Fruit fly (Drosophila melanogaster): ENCODE results near the gene Mi-2.
A peak's percentile ranks its signal among the peaks of the same experiment; 100 is the strongest.

Mi-2 gene

DNA sequence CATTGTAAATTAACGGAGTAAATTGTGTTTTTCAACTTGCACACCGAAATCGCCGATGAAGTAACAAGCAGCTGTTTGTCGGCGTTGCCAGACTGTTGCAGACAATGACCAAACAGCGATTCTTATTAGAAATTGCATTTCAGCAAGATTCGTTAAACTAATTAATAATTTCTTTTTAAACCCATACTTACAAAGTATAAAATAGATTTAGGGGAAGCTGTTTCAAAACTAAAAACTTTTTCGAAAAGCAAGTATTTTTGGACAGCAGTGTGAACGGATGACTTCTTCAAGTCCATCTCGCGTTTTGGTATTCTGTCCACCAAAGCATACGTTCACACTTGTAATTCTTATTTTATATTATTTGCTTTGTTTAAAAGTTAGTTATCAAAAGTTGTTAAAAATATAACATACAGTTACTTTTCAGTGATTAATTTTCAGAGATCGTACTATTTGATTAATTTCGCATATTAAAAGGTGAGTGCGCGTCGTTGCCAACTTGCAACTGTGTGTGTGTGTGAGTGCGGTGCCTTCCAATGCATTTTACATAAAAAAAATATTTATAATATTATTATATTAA is 18.5 kb upstream of the Mi-2 start, which contains the start of the genes CG8004 and RhoGDI:
CG8004 (minus strand) TSS at position 74 of the 577 bp plus-strand sequence.
RhoGDI (plus strand) TSS at position 309 of the 577 bp plus-strand sequence.
- no peak for TF ChIP-seq CG8478 (optimal IDR thresholded peaks at IDR 0.05)
- no peak for TF ChIP-seq CTCF (optimal IDR thresholded peaks at IDR 0.05)

DNA sequence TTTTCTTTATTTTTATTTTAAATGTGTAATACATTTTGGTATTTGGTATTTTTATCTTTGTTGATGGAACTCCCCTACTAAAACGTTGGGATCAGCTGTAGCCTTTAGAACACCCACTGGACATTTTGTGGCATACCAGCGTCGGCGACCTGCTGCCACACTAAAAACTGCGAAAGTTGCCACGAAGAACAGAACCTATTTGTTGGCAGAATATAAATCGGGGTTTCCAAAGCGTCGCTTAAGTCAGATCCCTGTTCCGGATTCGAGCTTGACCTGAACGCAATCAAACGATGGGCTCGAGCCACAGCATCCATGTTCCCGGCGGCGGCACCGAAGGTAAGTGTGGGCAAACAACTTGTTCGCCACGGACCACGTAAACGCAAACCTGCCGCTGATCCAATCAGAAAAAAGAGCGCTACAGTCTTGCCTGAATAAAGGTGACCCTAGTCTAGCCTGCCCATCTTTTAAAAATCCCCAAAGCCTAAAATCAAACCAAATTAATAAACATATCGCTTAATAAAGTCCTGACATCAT is 14.8 kb upstream of the Mi-2 start, which contains the start of gene Grasp65:
Grasp65 (plus strand) TSS at position 173 of the 534 bp plus-strand sequence.
- TF ChIP-seq CG8478 (optimal IDR thresholded peaks at IDR 0.05), result no peak
- TF ChIP-seq CTCF (optimal IDR thresholded peaks at IDR 0.05), result no peak

DNA sequence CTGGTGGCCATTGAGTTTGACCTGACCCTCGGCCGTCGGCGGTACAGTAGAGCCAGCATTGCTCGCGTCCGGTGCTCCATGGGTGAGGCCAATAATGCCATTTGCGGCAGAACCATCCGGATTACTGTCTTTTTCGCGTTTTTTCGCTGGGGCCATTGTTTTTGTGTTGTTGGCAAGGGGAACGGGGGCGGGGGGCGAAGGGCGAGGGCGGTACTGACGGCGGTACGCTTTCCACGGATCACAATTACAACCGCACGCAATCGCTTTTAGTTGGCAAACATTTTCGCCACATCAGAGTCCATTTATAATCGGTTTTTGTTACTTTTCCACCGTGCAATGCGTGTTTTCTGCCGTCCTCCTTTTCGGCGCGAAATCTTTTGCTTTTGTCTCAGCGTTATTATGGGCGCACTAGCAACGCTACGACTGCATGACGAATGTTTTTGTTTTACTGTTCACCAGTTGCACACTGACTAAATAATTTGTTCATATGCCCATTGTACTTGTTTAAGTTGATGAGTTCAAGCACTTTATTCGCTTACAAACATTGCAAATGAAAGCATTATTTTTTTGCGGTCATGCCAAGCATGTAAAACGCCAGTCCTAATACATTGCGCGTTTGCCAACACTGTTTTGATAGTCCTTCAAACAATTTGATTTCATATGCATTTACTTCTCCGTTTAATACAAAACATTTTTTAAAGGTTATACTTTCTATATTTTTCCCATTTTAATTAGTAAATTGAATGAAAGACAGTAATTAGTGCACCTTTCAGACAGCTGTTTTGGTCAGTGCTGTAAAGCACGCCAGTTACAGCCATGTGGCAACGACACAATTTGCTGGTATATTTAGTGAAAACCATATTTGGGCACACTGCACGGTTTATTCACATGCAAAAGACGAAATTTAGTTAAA is 13.1 kb upstream of the Mi-2 start, which contains the start of gene Pfdn6:
Pfdn6 (plus strand) TSS at position 839 of the 913 bp plus-strand sequence.
- TF ChIP-seq CG8478 (optimal IDR thresholded peaks at IDR 0.05), result no peak
- no peak for TF ChIP-seq CTCF (optimal IDR thresholded peaks at IDR 0.05)

DNA sequence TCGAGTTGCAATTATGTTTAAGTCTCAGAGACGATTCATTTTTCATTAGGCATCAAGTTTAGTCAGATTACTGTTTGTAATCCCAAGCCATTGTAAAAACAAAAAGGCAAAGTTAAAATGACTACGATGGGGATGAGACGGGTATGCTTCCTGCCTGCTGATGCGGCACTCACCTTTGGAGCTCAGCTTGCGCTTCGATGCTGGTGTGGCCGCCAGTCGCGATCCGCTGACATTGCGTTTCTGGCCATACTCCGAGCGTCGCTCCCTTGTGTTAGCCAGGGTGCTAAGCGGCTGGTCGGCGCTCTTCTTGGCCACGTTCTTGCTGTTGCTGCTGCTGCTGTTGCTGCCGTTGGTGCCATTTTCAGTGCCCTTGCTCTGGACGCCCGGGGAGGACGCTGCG is 10.0 kb upstream of the Mi-2 start:
- no peak for TF ChIP-seq CG8478 (optimal IDR thresholded peaks at IDR 0.05)
- no peak for TF ChIP-seq CTCF (optimal IDR thresholded peaks at IDR 0.05)

DNA sequence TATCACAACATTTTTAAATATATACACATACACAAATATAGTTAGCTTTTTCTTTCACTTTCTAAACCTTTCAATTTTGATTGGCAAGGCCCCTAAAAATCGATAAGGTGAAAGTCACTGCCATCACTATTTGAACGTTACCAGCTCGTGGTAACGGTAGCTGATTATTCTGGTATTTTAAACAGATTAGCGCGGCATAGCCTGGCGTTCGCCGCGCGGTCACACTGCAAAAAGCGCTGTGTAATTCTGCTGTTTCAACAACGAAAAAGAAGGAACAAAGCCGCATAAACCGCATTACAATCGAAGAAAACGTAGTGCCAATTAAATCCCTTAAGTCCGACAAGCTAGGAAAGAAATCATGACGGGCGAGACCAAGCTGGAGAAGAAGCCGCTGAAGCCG is 4.8 kb upstream of the Mi-2 start, which contains the start of gene Rpn1:
Rpn1 (plus strand) TSS at position 219 of the 400 bp plus-strand sequence.
- no peak for TF ChIP-seq CG8478 (optimal IDR thresholded peaks at IDR 0.05)
- peak in 1 of 2 experiments; percentile 20 for TF ChIP-seq CTCF (optimal IDR thresholded peaks at IDR 0.05)

DNA sequence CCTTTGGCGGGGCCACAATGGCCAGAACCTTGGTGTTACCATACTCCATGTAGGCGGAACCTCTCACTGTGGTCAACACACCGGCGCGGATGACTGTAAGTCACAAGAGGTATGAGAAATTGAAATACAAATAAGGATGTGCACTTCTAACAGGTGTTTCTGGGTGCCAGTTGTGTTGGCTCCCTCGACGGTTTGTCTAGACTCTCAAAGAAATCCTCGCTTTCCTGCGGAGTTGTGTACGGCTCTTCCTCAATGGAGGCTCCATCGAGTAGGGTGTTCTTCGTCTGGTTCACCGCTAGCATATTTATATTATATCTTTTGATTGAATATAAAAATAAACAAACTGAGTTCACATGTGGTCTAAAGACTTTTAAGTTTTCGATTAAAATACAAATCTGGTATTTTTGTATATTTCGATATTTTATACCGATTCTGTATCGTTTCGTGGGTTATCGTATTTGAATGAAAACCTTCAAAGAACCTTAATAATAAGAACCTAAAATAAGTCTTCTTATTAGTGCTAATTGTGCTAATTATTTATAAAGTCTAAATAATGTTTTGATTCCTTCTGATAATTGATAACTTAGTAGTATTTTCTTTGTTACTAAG is 3.4 kb upstream of the Mi-2 start, which contains the start of gene Mtr3:
Mtr3 (minus strand) TSS at position 388 of the 609 bp plus-strand sequence.
- TF ChIP-seq CTCF (optimal IDR thresholded peaks at IDR 0.05) (no peak), CG8478 (optimal IDR thresholded peaks at IDR 0.05) (no peak)

DNA sequence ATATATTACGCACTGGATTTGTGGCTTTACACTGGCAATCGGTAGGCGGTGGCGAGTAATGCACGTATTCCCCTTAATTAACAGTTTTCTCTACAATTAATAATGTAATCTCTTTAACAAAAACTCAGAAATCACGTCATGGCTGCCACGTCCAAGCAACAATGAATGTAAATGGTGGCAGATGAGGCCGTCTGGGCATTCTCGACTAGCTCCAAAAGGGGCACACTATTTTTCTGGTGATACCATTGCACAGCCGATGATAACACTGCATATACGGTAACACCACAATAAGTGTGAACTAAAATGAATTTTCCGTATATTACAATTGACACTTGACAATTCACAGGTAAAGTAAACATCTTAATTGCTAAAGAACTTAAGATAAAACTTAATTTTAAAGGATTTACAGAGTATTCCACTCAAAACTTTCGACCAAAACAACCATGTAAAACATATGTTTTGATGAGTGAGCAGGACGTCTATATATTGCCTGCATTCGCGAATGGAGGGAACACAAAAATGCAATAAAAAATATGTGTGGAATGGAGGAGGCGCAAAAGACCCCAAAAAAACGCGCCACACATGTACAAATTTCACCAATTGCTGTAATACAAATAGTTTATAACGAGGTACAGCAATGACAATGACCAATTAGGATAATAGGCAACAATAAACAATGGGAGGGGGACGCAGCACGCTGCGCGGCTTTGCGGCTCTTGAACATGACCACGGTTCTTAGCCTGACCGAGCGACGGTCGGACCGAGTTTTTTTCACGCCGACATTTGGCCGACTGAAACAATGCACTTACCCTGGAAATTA is 571 bp downstream of the Mi-2 start:
- TF ChIP-seq CTCF (optimal IDR thresholded peaks at IDR 0.05) (no peak), CG8478 (optimal IDR thresholded peaks at IDR 0.05) (no peak)

DNA sequence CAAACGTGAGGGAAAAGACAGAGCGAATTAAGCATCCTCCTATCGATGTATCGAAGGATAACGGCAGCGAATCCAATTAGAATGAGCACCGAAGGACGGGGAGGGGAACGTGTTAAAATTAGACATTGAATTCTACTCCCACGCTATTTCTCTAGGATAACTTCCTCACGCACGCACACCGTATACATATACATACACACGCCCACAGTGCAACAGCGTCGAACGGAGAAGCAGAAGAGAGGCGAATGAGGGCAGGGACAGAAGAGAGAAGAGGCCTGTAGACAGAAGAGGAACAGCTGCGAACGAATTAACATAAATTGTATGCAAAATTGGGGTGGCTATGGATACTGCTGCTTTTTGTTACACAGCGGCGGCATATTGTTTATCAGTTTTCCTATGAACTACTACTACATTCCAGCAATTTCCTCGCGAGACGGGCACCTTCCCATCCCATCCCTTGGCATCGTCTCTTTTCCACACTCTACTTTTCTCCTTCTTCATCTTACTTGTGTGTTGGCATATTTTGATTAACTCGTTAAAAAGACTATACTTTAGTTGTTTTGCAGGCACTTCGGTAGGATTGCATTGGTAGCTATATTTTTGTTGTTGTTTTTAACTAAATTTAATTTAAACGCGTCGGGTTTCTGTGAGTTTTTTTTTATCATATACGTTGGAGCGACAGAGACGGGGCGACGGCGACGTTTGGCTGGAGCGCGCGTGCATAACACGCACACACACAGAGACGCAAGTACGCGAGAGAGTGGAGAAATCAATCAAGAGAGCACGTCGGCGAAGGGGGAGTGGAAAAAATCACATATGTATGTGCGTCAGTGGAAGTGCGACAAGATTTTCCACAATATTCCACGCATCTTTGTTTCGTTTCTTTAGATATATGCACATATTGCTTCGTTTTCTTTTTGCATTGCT is 1.6 kb downstream of the Mi-2 start:
- TF ChIP-seq CG8478 (optimal IDR thresholded peaks at IDR 0.05) (no peak), CTCF (optimal IDR thresholded peaks at IDR 0.05) (no peak)

DNA sequence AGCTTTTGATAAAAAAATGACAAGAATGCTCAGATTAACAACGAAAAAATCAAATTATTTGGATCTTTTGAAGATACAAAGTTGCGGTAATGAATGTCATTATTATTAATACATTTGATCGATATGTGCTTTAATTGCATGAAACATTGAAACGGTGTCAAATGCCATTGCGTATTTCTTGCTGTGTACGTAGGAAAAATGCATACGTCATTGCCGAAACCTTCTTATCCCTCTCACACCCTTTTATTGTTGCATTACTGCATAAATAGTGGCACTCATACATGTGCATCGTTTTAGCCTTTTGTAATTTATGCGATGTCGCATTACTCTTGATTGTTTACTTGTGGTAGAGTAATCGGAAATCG is 2.3 kb downstream of the Mi-2 start:
- TF ChIP-seq CTCF (optimal IDR thresholded peaks at IDR 0.05) (no peak), CG8478 (optimal IDR thresholded peaks at IDR 0.05) (no peak)

DNA sequence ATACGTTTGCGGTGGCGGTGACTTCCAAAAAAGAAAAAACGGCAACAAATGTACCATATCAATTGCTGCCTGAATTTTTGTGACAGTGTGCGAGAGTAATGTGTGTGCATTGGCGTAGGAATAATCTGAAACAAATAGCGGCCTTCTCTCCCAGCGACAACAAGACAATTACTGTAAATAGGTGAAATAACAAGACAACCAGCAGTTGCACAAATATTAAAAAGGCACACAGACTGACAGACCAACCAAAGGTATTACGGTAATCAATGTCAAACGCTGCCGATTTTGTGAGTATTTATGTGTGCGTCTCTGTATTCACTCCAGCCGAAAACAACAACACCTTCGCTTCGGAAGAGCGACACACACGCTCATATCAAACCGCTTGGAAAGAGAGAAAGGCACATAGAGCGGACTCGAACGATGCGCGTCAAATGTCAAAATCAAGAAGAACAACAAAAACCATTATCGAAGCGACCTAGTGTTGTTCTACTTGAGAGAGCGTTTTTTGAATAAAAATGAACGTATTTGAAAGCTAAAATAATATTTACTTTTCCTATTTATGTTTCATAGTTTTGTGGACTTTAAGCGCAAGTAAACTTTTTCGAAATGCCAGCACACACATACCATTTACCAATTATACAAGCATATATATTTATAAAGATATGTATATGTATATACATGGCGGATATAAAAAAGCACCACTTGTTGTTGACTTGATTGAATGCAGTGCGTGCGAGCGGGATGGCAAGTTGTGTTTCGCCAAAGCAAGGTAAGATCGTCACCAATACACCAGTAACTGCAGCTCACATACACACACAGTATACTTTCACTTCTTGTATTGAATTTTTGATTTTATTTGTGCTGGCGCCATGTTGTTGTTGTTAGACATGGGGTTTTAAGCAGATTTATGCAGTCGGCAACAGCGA is 3.0 kb downstream of the Mi-2 start:
- TF ChIP-seq CG8478 (optimal IDR thresholded peaks at IDR 0.05) (no peak), CTCF (optimal IDR thresholded peaks at IDR 0.05) (no peak)

DNA sequence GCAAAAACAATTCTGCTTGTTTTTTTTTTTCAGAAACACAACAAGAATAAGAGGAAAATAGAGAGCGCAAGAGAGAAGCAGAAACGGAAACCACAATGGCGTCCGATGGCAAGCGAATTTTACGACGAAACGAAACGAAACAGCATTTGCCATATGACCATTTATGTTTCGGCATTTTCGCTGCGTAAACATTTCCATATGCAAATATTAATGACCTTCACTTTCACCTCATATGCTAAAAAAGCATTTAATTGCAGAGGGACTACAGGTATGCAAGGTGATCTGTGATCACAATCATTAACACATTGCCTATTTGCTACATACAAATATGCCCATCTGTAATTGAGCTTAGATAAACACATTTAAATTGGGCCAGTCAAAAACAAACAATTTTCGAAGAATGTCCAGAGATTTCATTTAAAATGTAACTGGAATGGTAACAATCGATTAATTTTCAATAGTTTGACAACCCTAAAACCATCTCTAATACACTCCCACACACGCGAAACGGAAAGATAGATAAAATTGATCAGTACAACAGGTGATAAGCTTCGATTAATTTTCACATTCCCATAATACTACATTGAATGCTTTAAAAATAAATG is 3.8 kb downstream of the Mi-2 start:
- TF ChIP-seq CG8478 (optimal IDR thresholded peaks at IDR 0.05) (no peak), CTCF (optimal IDR thresholded peaks at IDR 0.05) (no peak)

DNA sequence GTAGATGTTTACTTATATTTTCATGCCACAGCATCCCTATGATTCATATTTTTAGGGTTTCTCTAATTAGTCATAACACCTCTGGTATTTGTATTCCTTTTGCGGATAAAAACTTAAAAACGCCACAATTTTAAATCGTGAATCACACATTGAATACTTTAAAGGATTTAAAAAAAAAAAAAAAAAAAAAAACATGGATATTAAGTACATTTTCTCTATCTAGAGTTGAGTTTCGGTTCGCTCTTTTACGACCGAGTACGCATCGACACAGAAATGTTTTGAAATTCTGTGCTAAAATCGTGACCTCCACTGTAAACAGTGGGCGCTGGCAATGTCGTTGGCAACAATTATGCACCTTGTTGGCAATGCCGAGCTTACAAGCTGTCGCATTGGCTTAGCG is 4.6 kb downstream of the Mi-2 start:
- TF ChIP-seq CTCF (optimal IDR thresholded peaks at IDR 0.05) (no peak), CG8478 (optimal IDR thresholded peaks at IDR 0.05) (no peak)

Data from S2 (cell line).